Fruit fly (Drosophila melanogaster) whole organism, prepupa: ENCODE measurements around the gene dpr10.

Source experiments
- Blimp-1 ChIP-seq: fragments of 200-800 bp; sonication (Bioruptor generic); optimal IDR thresholded peaks from 3 replicates; lab custom pipeline; 2017; ENCODE audit warnings: missing biosample characterization, missing genetic modification characterization, mild to moderate bottlenecking, moderate library complexity, missing genetic modification reagents
- CG10631 ChIP-seq: fragments of 200-800 bp; sonication (Bioruptor generic); optimal IDR thresholded peaks from 2 replicates; lab custom pipeline; 2016; ENCODE audit warnings: missing biosample characterization, missing genetic modification characterization
- CG10669 ChIP-seq: fragments of 200-800 bp; sonication (Bioruptor generic); optimal IDR thresholded peaks from 3 replicates; lab custom pipeline; 2018; ENCODE audit warnings: missing biosample characterization, mild to moderate bottlenecking, missing genetic modification characterization, moderate library complexity
- CG11294 ChIP-seq: fragments of 200-800 bp; sonication (Bioruptor generic); IDR thresholded peaks from 2 replicates; pipeline ENCODE4 v1.3.6; 2022; ENCODE audit warnings: missing biosample characterization, missing genetic modification characterization
- CG11762 ChIP-seq: fragments of 200-800 bp; sonication (Bioruptor generic); optimal IDR thresholded peaks from 3 replicates; lab custom pipeline; 2016; ENCODE audit warnings: missing biosample characterization, missing genetic modification characterization; ENCODE audit not compliant: insufficient read depth
- CG11902 ChIP-seq: fragments of 200-800 bp; sonication (Bioruptor generic); optimal IDR thresholded peaks from 3 replicates; lab custom pipeline; 2016; ENCODE audit warnings: missing biosample characterization, missing genetic modification characterization
- CG15336 ChIP-seq: fragments of 200-800 bp; sonication (Bioruptor generic); IDR thresholded peaks from 2 replicates; pipeline ENCODE4 v1.3.6; 2022; ENCODE audit warnings: missing biosample characterization, missing genetic modification characterization
- CG16779 ChIP-seq: fragments of 200-800 bp; sonication (Bioruptor generic); optimal IDR thresholded peaks from 3 replicates; lab custom pipeline; 2017; ENCODE audit warnings: missing biosample characterization, mild to moderate bottlenecking, missing genetic modification characterization
- CG3032 ChIP-seq: fragments of 200-800 bp; optimal IDR thresholded peaks from 2 replicates; lab custom pipeline; 2019; ENCODE audit warnings: missing biosample characterization, mild to moderate bottlenecking, missing genetic modification characterization, moderate library complexity
- CG32006 ChIP-seq: fragments of 200-800 bp; sonication (Bioruptor generic); optimal IDR thresholded peaks from 3 replicates; lab custom pipeline; 2017; ENCODE audit warnings: missing biosample characterization, mild to moderate bottlenecking, missing genetic modification characterization
- CG34406 ChIP-seq: fragments of 200-800 bp; sonication (Bioruptor generic); optimal IDR thresholded peaks from 3 replicates; lab custom pipeline; 2016; ENCODE audit warnings: missing biosample characterization, missing genetic modification characterization
- CG3919 ChIP-seq: fragments of 200-800 bp; sonication (Bioruptor generic); optimal IDR thresholded peaks from 3 replicates; lab custom pipeline; 2016; ENCODE audit warnings: missing biosample characterization, missing genetic modification characterization
- CG6163 ChIP-seq: fragments of 200-800 bp; sonication (Bioruptor generic); IDR thresholded peaks from 3 replicates; pipeline ENCODE4 v1.3.6; 2022; ENCODE audit warnings: missing biosample characterization, missing genetic modification characterization
- CG6276 ChIP-seq: fragments of 200-800 bp; sonication (Bioruptor generic); optimal IDR thresholded peaks from 2 replicates; lab custom pipeline; 2017; ENCODE audit warnings: missing biosample characterization, mild to moderate bottlenecking, missing genetic modification characterization
- CG6792 ChIP-seq: fragments of 200-800 bp; sonication (Bioruptor generic); optimal IDR thresholded peaks from 3 replicates; lab custom pipeline; 2016; ENCODE audit warnings: missing biosample characterization, missing genetic modification characterization
- CG6808 ChIP-seq: fragments of 200-800 bp; sonication (Bioruptor generic); optimal IDR thresholded peaks from 3 replicates; lab custom pipeline; 2017; ENCODE audit warnings: missing biosample characterization, missing genetic modification characterization, mild to moderate bottlenecking, moderate library complexity, missing genetic modification reagents
- CG6854 ChIP-seq: fragments of 200-800 bp; sonication (Bioruptor generic); optimal IDR thresholded peaks from 2 replicates; lab custom pipeline; 2017; ENCODE audit warnings: missing biosample characterization, mild to moderate bottlenecking, missing genetic modification characterization
- CG7368 ChIP-seq: fragments of 200-800 bp; sonication (Bioruptor generic); optimal IDR thresholded peaks from 3 replicates; lab custom pipeline; 2016; ENCODE audit warnings: missing biosample characterization, missing genetic modification characterization
- CG8119 ChIP-seq: fragments of 200-800 bp; sonication (Bioruptor generic); IDR thresholded peaks from 3 replicates; pipeline ENCODE4 v1.3.6; 2022; ENCODE audit warnings: missing biosample characterization, missing genetic modification characterization
- CG8319 ChIP-seq: fragments of 200-800 bp; sonication (Bioruptor generic); optimal IDR thresholded peaks from 3 replicates; lab custom pipeline; 2016; ENCODE audit warnings: missing biosample characterization, missing genetic modification characterization
- Eip75B ChIP-seq: fragments of 200-800 bp; sonication (Bioruptor generic); optimal IDR thresholded peaks from 3 replicates; lab custom pipeline; 2016; ENCODE audit warnings: missing biosample characterization, missing genetic modification characterization
- Eip78C ChIP-seq: fragments of 200-800 bp; sonication (Bioruptor generic); peaks from one replicate; lab custom pipeline; 2016; ENCODE audit warnings: missing biosample characterization, missing genetic modification characterization
- Eip93F ChIP-seq: fragments of 200-800 bp; sonication (Bioruptor generic); optimal IDR thresholded peaks from 2 replicates; lab custom pipeline; 2016; ENCODE audit warnings: missing biosample characterization, mild to moderate bottlenecking, missing genetic modification characterization
- Ets21C ChIP-seq: fragments of 200-800 bp; sonication (Bioruptor generic); optimal IDR thresholded peaks from 3 replicates; lab custom pipeline; 2016; ENCODE audit warnings: missing biosample characterization, missing genetic modification characterization
- Ets96B ChIP-seq: fragments of 200-800 bp; optimal IDR thresholded peaks from 2 replicates; lab custom pipeline; 2019; ENCODE audit warnings: missing biosample characterization, mild to moderate bottlenecking, missing genetic modification characterization, moderate library complexity
- Gug ChIP-seq: fragments of 200-800 bp; sonication (Bioruptor generic); IDR thresholded peaks from 2 replicates; pipeline ENCODE4 v1.3.6; 2022; ENCODE audit warnings: missing biosample characterization, missing genetic modification characterization
- Hr38 ChIP-seq: sonication (Bioruptor generic); optimal IDR thresholded peaks from 2 replicates; lab custom pipeline; 2016; ENCODE audit warnings: missing biosample characterization, missing genetic modification characterization
- Hr4 ChIP-seq: fragments of 200-800 bp; sonication (Bioruptor generic); optimal IDR thresholded peaks from 3 replicates; lab custom pipeline; 2016; ENCODE audit warnings: missing biosample characterization, missing genetic modification characterization
- Lpt ChIP-seq: fragments of 200-800 bp; sonication (Bioruptor generic); optimal IDR thresholded peaks from 3 replicates; lab custom pipeline; 2016; ENCODE audit warnings: missing biosample characterization, missing genetic modification characterization
- OdsH ChIP-seq: fragments of 200-800 bp; sonication (Bioruptor generic); optimal IDR thresholded peaks from 3 replicates; lab custom pipeline; 2016; ENCODE audit warnings: missing biosample characterization, missing genetic modification characterization
- Smox ChIP-seq: fragments of 200-800 bp; sonication (Bioruptor generic); optimal IDR thresholded peaks from 3 replicates; lab custom pipeline; 2016; ENCODE audit warnings: missing biosample characterization, missing genetic modification characterization
- Sox102F ChIP-seq: fragments of 200-800 bp; sonication (Bioruptor generic); optimal IDR thresholded peaks from 2 replicates; lab custom pipeline; 2016; ENCODE audit warnings: missing biosample characterization, mild to moderate bottlenecking, missing genetic modification characterization
- Sox14 ChIP-seq: fragments of 200-800 bp; sonication (Bioruptor generic); optimal IDR thresholded peaks from 3 replicates; lab custom pipeline; 2016; ENCODE audit warnings: missing biosample characterization, missing genetic modification characterization
- Sox15 ChIP-seq: fragments of 200-800 bp; sonication (Bioruptor generic); optimal IDR thresholded peaks from 3 replicates; lab custom pipeline; 2016; ENCODE audit warnings: missing biosample characterization, missing genetic modification characterization
- dac ChIP-seq: fragments of 200-800 bp; sonication (Bioruptor generic); optimal IDR thresholded peaks from 2 replicates; lab custom pipeline; 2017; ENCODE audit warnings: missing biosample characterization, mild to moderate bottlenecking, missing genetic modification characterization
- dsx ChIP-seq: fragments of 200-800 bp; optimal IDR thresholded peaks from 3 replicates; lab custom pipeline; 2019; ENCODE audit warnings: missing biosample characterization, mild to moderate bottlenecking, missing genetic modification characterization, moderate library complexity; ENCODE audit not compliant: poor library complexity, severe bottlenecking
- esn ChIP-seq: fragments of 200-800 bp; sonication (Bioruptor generic); optimal IDR thresholded peaks from 2 replicates; lab custom pipeline; 2016; ENCODE audit warnings: missing biosample characterization, mild to moderate bottlenecking, missing genetic modification characterization, moderate library complexity
- fd59A ChIP-seq: fragments of 200-800 bp; sonication (Bioruptor generic); optimal IDR thresholded peaks from 2 replicates; lab custom pipeline; 2017; ENCODE audit warnings: missing biosample characterization, mild to moderate bottlenecking, missing genetic modification characterization, missing genetic modification reagents
- fd85E ChIP-seq: fragments of 200-800 bp; sonication (Bioruptor generic); optimal IDR thresholded peaks from 3 replicates; lab custom pipeline; 2016; ENCODE audit warnings: missing biosample characterization, missing genetic modification characterization
- fkh ChIP-seq: fragments of 200-800 bp; sonication (Bioruptor generic); optimal IDR thresholded peaks from 3 replicates; lab custom pipeline; 2017; ENCODE audit warnings: missing biosample characterization, mild to moderate bottlenecking, missing genetic modification characterization, moderate library complexity
- lz ChIP-seq: fragments of 200-800 bp; sonication (Bioruptor generic); optimal IDR thresholded peaks from 3 replicates; lab custom pipeline; 2016; ENCODE audit warnings: missing biosample characterization, missing genetic modification characterization
- net ChIP-seq: fragments of 200-800 bp; sonication (Bioruptor generic); optimal IDR thresholded peaks from 3 replicates; lab custom pipeline; 2016; ENCODE audit warnings: missing biosample characterization, missing genetic modification characterization
- pdm3 ChIP-seq: fragments of 200-800 bp; sonication (Bioruptor generic); optimal IDR thresholded peaks from 3 replicates; lab custom pipeline; 2016; ENCODE audit warnings: missing biosample characterization, missing genetic modification characterization
- salr ChIP-seq, 2 experiments: fragments of 200-800 bp; sonication (Bioruptor generic); optimal IDR thresholded peaks; 3 replicates each; lab custom pipeline; 2016 to 2018; ENCODE audit warnings: missing biosample characterization in 2 of 2, missing genetic modification characterization in 2 of 2, mild to moderate bottlenecking in 1 of 2
- spab ChIP-seq: fragments of 200-800 bp; sonication (Bioruptor generic); optimal IDR thresholded peaks from 2 replicates; lab custom pipeline; 2017; ENCODE audit warnings: missing biosample characterization, mild to moderate bottlenecking, missing genetic modification characterization, missing genetic modification reagents
- topi ChIP-seq: fragments of 200-800 bp; sonication (Bioruptor generic); optimal IDR thresholded peaks from 3 replicates; lab custom pipeline; 2016; ENCODE audit warnings: missing biosample characterization, missing genetic modification characterization

The dpr10 gene

dm6 chr3L:10201655-10202054 lies 15.7 kb upstream of the dpr10 start, which contains the start of gene ect (continued):
- no peak for TF ChIP-seq CG6808 (GFP tag; lab: Kevin White, UChicago)
- TF ChIP-seq Blimp-1 (GFP tag; lab: Kevin White, UChicago) = no peak
- no peak for TF ChIP-seq CG3032 (tag; lab: Kevin White, UChicago)
- TF ChIP-seq Sox102F (GFP tag; lab: Kevin White, UChicago) = no peak
- TF ChIP-seq OdsH (GFP tag; lab: Kevin White, UChicago) = no peak
- 0 out of 3 replicates have a peak, but pooled peaks have one; percentile 30 for TF ChIP-seq CG6163
- TF ChIP-seq CG8119 = peak; percentile 53; the same call in 2 of the 3 replicates
- TF ChIP-seq, all 60 proteins: peak for 5

DNA sequence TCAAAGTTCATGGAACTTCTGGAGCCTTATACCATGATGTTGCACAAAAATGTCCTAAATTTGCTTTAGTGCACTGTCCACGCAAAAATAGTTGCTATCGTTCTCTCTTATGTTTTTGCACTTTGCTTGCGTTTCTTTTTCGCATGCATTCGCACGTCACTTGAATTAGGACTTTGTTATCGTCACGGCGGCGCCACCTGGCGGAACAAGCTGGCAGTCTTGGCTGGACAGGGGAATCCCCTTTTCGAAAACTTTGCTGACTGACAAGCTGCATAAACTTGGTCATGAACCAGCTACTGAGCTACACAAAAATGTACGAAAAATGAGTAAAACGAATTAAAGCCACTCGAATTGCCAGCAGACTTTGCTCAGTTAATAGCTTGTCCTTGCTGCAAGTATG lies 13.7 kb upstream of the dpr10 start:
- TF ChIP-seq Eip78C (GFP tag; lab: Kevin White, UChicago) = peak; percentile 61
- no peak for TF ChIP-seq spab
- TF ChIP-seq CG15336 (GFP tag; lab: Robert Waterston, UW) = no peak

dm6 chr3L:10198571-10198970 lies 12.7 kb upstream of the dpr10 start:
- 0 out of 3 replicates have a peak, but pooled peaks have one; percentile 5 for TF ChIP-seq CG6163
- TF ChIP-seq lz (GFP tag; lab: Kevin White, UChicago) = no peak
- peak; percentile 20 for TF ChIP-seq dsx (GFP tag; lab: Kevin White, UChicago)
- TF ChIP-seq Gug (GFP tag; lab: Robert Waterston, UW) = no peak
- no peak for TF ChIP-seq CG34406 (GFP tag; lab: Kevin White, UChicago)
- no peak for TF ChIP-seq Smox (GFP tag; lab: Kevin White, UChicago)
- no peak for TF ChIP-seq fd85E
- peak; percentile 8 for TF ChIP-seq Sox14 (GFP tag; lab: Kevin White, UChicago)
- TF ChIP-seq Ets96B (tag; lab: Kevin White, UChicago) = peak; percentile 27
- peak; percentile 72 for TF ChIP-seq CG32006 (GFP tag; lab: Kevin White, UChicago)
- TF ChIP-seq fkh (GFP tag; lab: Kevin White, UChicago) = no peak
- TF ChIP-seq CG11294 = no peak
- no peak for TF ChIP-seq topi (GFP tag; lab: Kevin White, UChicago)
- TF ChIP-seq spab = peak; percentile 17
- peak; percentile 55 for TF ChIP-seq OdsH (GFP tag; lab: Kevin White, UChicago)
- no peak for TF ChIP-seq Sox102F (GFP tag; lab: Kevin White, UChicago)
- no peak for TF ChIP-seq Eip93F
- no peak for TF ChIP-seq Lpt (GFP tag; lab: Kevin White, UChicago)
- peak; percentile 72 for TF ChIP-seq Eip78C (GFP tag; lab: Kevin White, UChicago)
- TF ChIP-seq CG6792 (GFP tag; lab: Kevin White, UChicago) = no peak
- no peak for TF ChIP-seq CG11902 (GFP tag; lab: Kevin White, UChicago)
- TF ChIP-seq CG11762 (GFP tag; lab: Kevin White, UChicago) = no peak
- peak; percentile 63 for TF ChIP-seq Hr4 (GFP tag; lab: Kevin White, UChicago)
- peak; percentile 52 for TF ChIP-seq CG10631 (GFP tag; lab: Kevin White, UChicago)
- peak; percentile 18 for TF ChIP-seq CG3919
- TF ChIP-seq dac = no peak
- no peak for TF ChIP-seq CG10669
- TF ChIP-seq CG6808 (GFP tag; lab: Kevin White, UChicago) = no peak
- TF ChIP-seq salr (GFP tag; optimal IDR thresholded peaks at IDR 0.05; lab: Kevin White, UChicago) = peak in 1 of 2 experiments; percentile 60
- no peak for TF ChIP-seq Hr38 (GFP tag; lab: Kevin White, UChicago)
- TF ChIP-seq CG6854 (GFP tag; lab: Kevin White, UChicago) = no peak
- no peak for TF ChIP-seq CG16779 (tag; lab: Kevin White, UChicago)
- TF ChIP-seq Sox15 (GFP tag; lab: Kevin White, UChicago) = no peak
- peak; percentile 42 for TF ChIP-seq CG3032 (tag; lab: Kevin White, UChicago)
- TF ChIP-seq CG8319 (GFP tag; lab: Kevin White, UChicago) = no peak
- no peak for TF ChIP-seq esn (GFP tag; lab: Kevin White, UChicago)
- peak; percentile 38 for TF ChIP-seq CG6276 (GFP tag; lab: Kevin White, UChicago)
- TF ChIP-seq pdm3 = peak; percentile 18
- TF ChIP-seq Blimp-1 (GFP tag; lab: Kevin White, UChicago) = no peak
- TF ChIP-seq net (GFP tag; lab: Kevin White, UChicago) = peak; percentile 22
- TF ChIP-seq CG7368 (GFP tag; lab: Kevin White, UChicago) = no peak
- TF ChIP-seq Eip75B = peak; percentile 17
- no peak for TF ChIP-seq Ets21C (GFP tag; lab: Kevin White, UChicago)
- TF ChIP-seq CG15336 (GFP tag; lab: Robert Waterston, UW) = peak; percentile 55; the same call in 1 of the 2 replicates
- peak; percentile 8 for TF ChIP-seq fd59A
